Fruit fly (Drosophila melanogaster): ENCODE data around the gene CG42821.

The CG42821 gene

DNA sequence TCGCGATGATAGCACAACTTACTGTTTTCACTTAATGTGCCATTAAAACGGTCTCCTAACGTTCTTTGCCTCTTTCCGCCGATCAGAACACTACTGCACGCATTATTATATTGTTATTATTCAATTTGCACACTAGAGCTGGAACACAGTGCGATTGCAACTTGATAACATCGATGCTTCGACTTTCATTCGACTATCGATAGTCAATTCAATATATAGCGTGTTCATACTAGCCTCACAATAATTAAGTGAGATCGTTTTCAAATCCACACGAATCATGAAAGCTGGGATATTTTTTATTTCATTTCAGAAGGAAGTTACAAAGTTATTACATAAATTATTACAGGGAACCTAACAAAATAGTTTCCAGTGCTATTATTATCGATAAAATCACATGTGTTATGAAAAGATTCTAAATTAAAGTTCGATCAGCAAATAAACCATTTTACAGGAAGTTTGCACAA is 11.6 kb upstream of the CG42821 start (continued):
- TF ChIP-seq CG34224 (GFP tag; IDR thresholded peaks at IDR 0.05; ENCODE audit: partially characterized antibody), result peak; percentile 77; the same call in 1 of the 3 replicates
- peak; percentile 80 for TF ChIP-seq CG16813 (GFP tag; IDR thresholded peaks at IDR 0.05; ENCODE audit: partially characterized antibody)
- peak; percentile 56 for TF ChIP-seq maf-S (GFP tag; optimal IDR thresholded peaks at IDR 0.05)
- TF ChIP-seq CG6175 (GFP tag; IDR thresholded peaks at IDR 0.05), result no peak
- no peak for TF ChIP-seq HHEX (GFP tag; optimal IDR thresholded peaks at IDR 0.05)
- TF ChIP-seq sqz (GFP tag; optimal IDR thresholded peaks at IDR 0.05), result no peak
- TF ChIP-seq pnt (GFP tag; optimal IDR thresholded peaks at IDR 0.05), result no peak
- no peak for TF ChIP-seq CG16815 (GFP tag; optimal IDR thresholded peaks at IDR 0.05)
- peak; percentile 66 for TF ChIP-seq CoRest (tag; optimal IDR thresholded peaks at IDR 0.05)
- no peak for TF ChIP-seq CG10979 (tag; optimal IDR thresholded peaks at IDR 0.05)
- peak; percentile 50 for TF ChIP-seq CG14441 (GFP tag; IDR thresholded peaks at IDR 0.05)
- TF ChIP-seq CG18619 (GFP tag; optimal IDR thresholded peaks at IDR 0.05), result peak; percentile 15
- TF ChIP-seq pzg (GFP tag; optimal IDR thresholded peaks at IDR 0.05), result peak; percentile 63
- TF ChIP-seq CG11723 (GFP tag; optimal IDR thresholded peaks at IDR 0.05), result no peak
- peak; percentile 82 for TF ChIP-seq row (GFP tag; IDR thresholded peaks at IDR 0.05)
- peak; percentile 75 for TF ChIP-seq nerfin-2 (GFP tag; IDR thresholded peaks at IDR 0.05; ENCODE audit: partially characterized antibody)
- TF ChIP-seq Side (GFP tag; optimal IDR thresholded peaks at IDR 0.05), result no peak
- TF ChIP-seq ci (GFP tag; IDR thresholded peaks at IDR 0.05), result no peak
- peak; percentile 40 for TF ChIP-seq CG3847 (GFP tag; IDR thresholded peaks at IDR 0.05)
- TF ChIP-seq ap (GFP tag; IDR thresholded peaks at IDR 0.05), result no peak
- TF ChIP-seq Sry-δ (GFP tag; optimal IDR thresholded peaks at IDR 0.05), result peak; percentile 91
- no peak for TF ChIP-seq croc (GFP tag; conservative IDR thresholded peaks at IDR 0.05)
- TF ChIP-seq B-H1 (GFP tag; IDR thresholded peaks at IDR 0.05), result peak; percentile 44
- peak; percentile 45; the same call in 1 of the 2 replicates for TF ChIP-seq CG6272 (GFP tag; IDR thresholded peaks at IDR 0.05)
- TF ChIP-seq CG13296 (GFP tag; optimal IDR thresholded peaks at IDR 0.05), result peak; percentile 14
- TF ChIP-seq HLH3B (GFP tag; IDR thresholded peaks at IDR 0.05), result no peak
- peak; percentile 55 for TF ChIP-seq Oli (tag; optimal IDR thresholded peaks at IDR 0.05)
- TF ChIP-seq Oaz (GFP tag; IDR thresholded peaks at IDR 0.05), result no peak
- peak; percentile 75 for TF ChIP-seq Dek (tag; optimal IDR thresholded peaks at IDR 0.05)
- 0 out of 2 replicates have a peak, but pooled peaks have one; percentile 22 for TF ChIP-seq CG17328 (GFP tag; IDR thresholded peaks at IDR 0.05)
- TF ChIP-seq kni (GFP tag; optimal IDR thresholded peaks at IDR 0.05), result no peak
- no peak for TF ChIP-seq CG10543 (GFP tag; optimal IDR thresholded peaks at IDR 0.05)
- peak; percentile 42 for TF ChIP-seq jumu (GFP tag; optimal IDR thresholded peaks at IDR 0.05)
- peak; percentile 48 for TF ChIP-seq CG17829 (tag; optimal IDR thresholded peaks at IDR 0.05)
- no peak for TF ChIP-seq CG1832 (GFP tag; optimal IDR thresholded peaks at IDR 0.05)
- no peak for TF ChIP-seq CG30431 (GFP tag; optimal IDR thresholded peaks at IDR 0.05)
- TF ChIP-seq Deaf1 (tag; optimal IDR thresholded peaks at IDR 0.05), result peak; percentile 2
- peak; percentile 54 for TF ChIP-seq abd-A (tag; optimal IDR thresholded peaks at IDR 0.05)
- TF ChIP-seq CG5245 (GFP tag; optimal IDR thresholded peaks at IDR 0.05), result no peak
- no peak for TF ChIP-seq CG11398 (GFP tag; optimal IDR thresholded peaks at IDR 0.05)
- TF ChIP-seq CG3281 (GFP tag; optimal IDR thresholded peaks at IDR 0.05), result no peak
- TF ChIP-seq CG9817 (tag; optimal IDR thresholded peaks at IDR 0.05), result peak; percentile 54
- no peak for TF ChIP-seq seq (GFP tag; IDR thresholded peaks at IDR 0.05)
- peak; percentile 1 for TF ChIP-seq CG6683 (GFP tag; optimal IDR thresholded peaks at IDR 0.05)
- peak; percentile 9 for TF ChIP-seq CG18764 (GFP tag; optimal IDR thresholded peaks at IDR 0.05)
- peak; percentile 91 for TF ChIP-seq CG30020 (tag; optimal IDR thresholded peaks at IDR 0.05)
- no peak for TF ChIP-seq Six4 (GFP tag; optimal IDR thresholded peaks at IDR 0.05)
- peak; percentile 4 for TF ChIP-seq CG33213 (GFP tag; optimal IDR thresholded peaks at IDR 0.05)
- no peak for TF ChIP-seq emc (GFP tag; optimal IDR thresholded peaks at IDR 0.05)
- no peak for TF ChIP-seq z (GFP tag; IDR thresholded peaks at IDR 0.05)
- TF ChIP-seq CG14965 (GFP tag; optimal IDR thresholded peaks at IDR 0.05; ENCODE audit: borderline replicate concordance), result no peak

All from whole organism, embryonic.